Fruit fly (Drosophila melanogaster) whole organism: ENCODE data around the gene Sec13.

ENCODE experiments used
- CG8478 ChIP-seq: fragments of >200 bp; optimal IDR thresholded peaks from 2 replicates; lab custom pipeline; 2018; ENCODE audit warnings: inconsistent platforms
- Dll ChIP-seq: fragments of >200 bp; optimal IDR thresholded peaks from 2 replicates; lab custom pipeline; 2017
- EcR ChIP-seq, 2 experiments: fragments of >200 bp; optimal IDR thresholded peaks; 2 replicates each; lab custom pipeline; 2017; ENCODE audit warnings: missing biosample characterization in 2 of 2, missing genetic modification characterization in 2 of 2, missing genetic modification reagents in 2 of 2
- pan ChIP-seq: fragments of >200 bp; optimal IDR thresholded peaks from 2 replicates; lab custom pipeline; 2017
- psq ChIP-seq: fragments of >200 bp; optimal IDR thresholded peaks from 2 replicates; lab custom pipeline; 2017
- usp ChIP-seq: fragments of >200 bp; optimal IDR thresholded peaks from 2 replicates; lab custom pipeline; 2017; ENCODE audit warnings: missing biosample characterization, missing genetic modification characterization, mixed read lengths

The Sec13 gene

DNA sequence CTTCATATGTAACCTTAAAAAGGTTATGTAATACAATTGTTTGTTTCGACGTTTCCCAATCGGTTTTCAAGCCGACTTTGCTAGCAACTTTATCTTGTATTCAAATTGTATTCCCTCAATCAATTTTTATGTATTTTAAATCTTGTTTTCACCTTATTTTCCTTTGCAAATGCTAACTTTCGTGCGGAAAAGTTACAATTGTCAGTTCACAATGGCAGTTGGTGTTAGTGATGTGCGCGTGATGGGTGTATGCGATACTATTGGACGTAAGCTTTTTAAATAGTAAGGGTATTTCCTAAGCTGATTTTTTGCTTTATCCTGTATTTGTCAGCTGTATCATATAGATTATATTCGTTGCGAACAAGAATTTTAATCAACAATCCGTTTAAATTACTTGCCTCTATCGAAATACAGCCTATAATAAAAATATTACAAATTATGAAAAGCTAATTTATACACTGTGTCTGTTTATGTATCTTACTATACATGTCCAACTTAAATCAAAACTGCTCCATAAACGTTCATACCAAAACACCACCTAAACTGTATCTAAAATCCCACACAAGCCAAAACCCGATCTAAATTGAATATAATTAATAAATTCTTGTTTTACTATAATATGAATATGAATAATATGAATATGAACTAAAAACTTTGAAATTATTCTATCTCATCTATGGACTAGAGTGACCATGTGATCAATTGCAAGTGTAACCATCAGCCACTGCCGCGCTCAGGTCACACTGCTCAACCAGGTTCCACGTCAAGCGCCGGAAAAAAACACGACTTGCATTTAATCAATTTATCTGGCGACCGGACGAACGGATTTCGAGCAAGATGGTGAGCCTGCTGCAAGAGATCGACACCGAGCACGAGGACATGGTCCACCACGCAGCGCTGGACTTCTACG lies at the start of gene Sec13, which contains the start of gene ATPsynCF6:
TSS of gene Sec13 (plus strand) at position 450 of the 910 bp plus-strand sequence.
TSS of gene ATPsynCF6 (minus strand) at position 236 of the 910 bp plus-strand sequence.
- TF ChIP-seq pan (lab: Kevin White, UChicago) (no peak), CG8478 (lab: Kevin White, UChicago) (no peak), EcR (GFP tag; optimal IDR thresholded peaks at IDR 0.05; lab: Kevin White, UChicago) (no peak), psq (lab: Kevin White, UChicago) (no peak), usp (no peak), Dll (lab: Kevin White, UChicago) (no peak)

dm6 chr3R:23306828-23307227 lies 49.2 kb upstream of the Sec13 start:
- TF ChIP-seq usp (no peak), CG8478 (lab: Kevin White, UChicago) (no peak), psq (lab: Kevin White, UChicago) (no peak), EcR (GFP tag; optimal IDR thresholded peaks at IDR 0.05; lab: Kevin White, UChicago) (no peak)

DNA sequence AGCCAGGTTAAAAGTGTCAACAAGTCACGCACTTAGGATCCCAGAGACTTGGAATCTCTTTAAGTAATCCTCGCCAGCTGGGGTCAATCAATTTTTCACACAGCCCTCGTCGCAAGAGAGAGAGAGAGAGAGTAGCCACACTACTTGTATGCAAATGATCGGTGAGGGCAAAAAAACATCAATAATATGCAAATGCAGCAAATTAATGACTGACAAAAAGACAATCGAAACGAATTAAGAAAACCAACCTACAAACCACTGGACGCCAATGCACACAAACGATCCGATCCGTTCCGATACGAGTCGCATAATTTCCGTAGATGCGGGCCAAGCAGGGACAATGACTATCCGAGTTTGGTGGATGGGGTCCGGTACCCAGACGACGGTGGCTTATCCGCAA lies 46.4 kb upstream of the Sec13 start:
- TF ChIP-seq CG8478 (lab: Kevin White, UChicago): no peak
- TF ChIP-seq usp: no peak
- TF ChIP-seq EcR (GFP tag; optimal IDR thresholded peaks at IDR 0.05; lab: Kevin White, UChicago): no peak
- no peak for TF ChIP-seq Dll (lab: Kevin White, UChicago)
- no peak for TF ChIP-seq psq (lab: Kevin White, UChicago)
- TF ChIP-seq pan (lab: Kevin White, UChicago): no peak

- TF ChIP-seq EcR (GFP tag; optimal IDR thresholded peaks at IDR 0.05; lab: Kevin White, UChicago) (no peak), usp (no peak), CG8478 (lab: Kevin White, UChicago) (no peak), Dll (lab: Kevin White, UChicago) (no peak), pan (lab: Kevin White, UChicago) (no peak)
Measured at dm6 chr3R:23310151-23310550, 45.9 kb upstream of the Sec13 start.

DNA sequence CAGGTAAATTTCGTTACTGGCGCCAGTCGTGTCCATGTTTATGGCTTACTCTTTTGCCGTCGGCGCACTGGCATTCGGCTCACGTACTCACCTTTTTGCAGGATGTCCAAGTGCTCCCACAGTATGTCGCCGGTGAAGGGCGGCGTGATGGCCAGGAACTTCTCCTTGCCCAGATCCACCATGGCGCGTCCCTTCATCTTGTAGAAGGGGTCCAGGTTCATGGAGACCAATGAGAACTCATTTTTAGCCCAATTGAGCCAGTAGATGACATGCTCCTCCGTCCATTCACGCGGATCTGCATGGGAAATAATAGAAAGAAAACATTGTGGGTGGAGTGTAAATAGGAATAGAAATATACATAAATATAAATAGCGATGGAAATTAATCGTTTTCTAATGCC lies 43.3 kb upstream of the Sec13 start:
- TF ChIP-seq psq (lab: Kevin White, UChicago): no peak
- TF ChIP-seq usp: no peak
- TF ChIP-seq EcR (GFP tag; optimal IDR thresholded peaks at IDR 0.05; lab: Kevin White, UChicago): no peak
- no peak for TF ChIP-seq Dll (lab: Kevin White, UChicago)
- TF ChIP-seq CG8478 (lab: Kevin White, UChicago): no peak
- TF ChIP-seq pan (lab: Kevin White, UChicago): no peak

DNA sequence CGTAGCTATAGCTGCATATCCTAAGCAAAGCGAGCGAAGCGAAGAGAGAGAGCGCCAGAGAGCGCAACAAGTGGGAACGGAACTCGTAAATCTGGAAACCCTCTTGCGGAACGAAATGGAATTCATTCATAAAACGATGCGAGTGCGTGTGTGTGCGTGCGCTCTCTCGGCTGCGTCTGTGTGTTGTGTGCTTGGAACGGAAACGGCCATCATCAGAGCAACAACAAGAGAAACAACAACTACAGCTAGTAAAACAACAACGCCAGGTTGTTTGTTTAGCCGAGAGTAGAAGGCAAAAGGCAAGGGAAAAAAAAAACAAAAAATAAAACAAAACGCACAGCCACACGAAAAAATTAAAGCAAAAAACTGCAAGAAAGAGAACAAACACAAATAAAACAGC lies 41.7 kb upstream of the Sec13 start:
- TF ChIP-seq psq (lab: Kevin White, UChicago) (no peak), CG8478 (lab: Kevin White, UChicago) (no peak), EcR (GFP tag; optimal IDR thresholded peaks at IDR 0.05; lab: Kevin White, UChicago) (no peak), Dll (lab: Kevin White, UChicago) (no peak), pan (lab: Kevin White, UChicago) (no peak), usp (no peak)

- no peak for TF ChIP-seq Dll (lab: Kevin White, UChicago)
- TF ChIP-seq EcR (GFP tag; optimal IDR thresholded peaks at IDR 0.05; lab: Kevin White, UChicago): no peak
- TF ChIP-seq usp: no peak
- no peak for TF ChIP-seq CG8478 (lab: Kevin White, UChicago)
Measured at dm6 chr3R:23315221-23315620, 40.9 kb upstream of the Sec13 start.

DNA sequence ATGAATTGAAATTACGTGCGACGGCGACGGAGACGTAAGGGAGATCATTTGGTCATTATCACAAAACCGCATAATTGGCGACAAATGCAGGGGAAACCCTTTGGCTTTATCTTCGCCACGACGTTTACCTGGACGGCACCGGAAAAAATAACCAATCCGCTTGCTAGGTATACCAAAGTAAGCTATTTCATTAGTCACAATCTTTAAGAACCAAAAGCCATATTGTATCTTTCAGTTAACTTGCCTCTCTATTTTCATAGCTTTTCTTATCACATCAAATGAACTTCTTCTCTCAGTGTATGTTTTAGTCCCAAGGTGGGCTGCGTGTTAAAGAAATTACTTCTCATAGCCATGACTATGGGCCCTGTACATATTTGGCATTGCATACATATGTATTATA lies 40.4 kb upstream of the Sec13 start:
- TF ChIP-seq CG8478 (lab: Kevin White, UChicago): no peak
- TF ChIP-seq usp: no peak
- TF ChIP-seq psq (lab: Kevin White, UChicago): no peak
- no peak for TF ChIP-seq pan (lab: Kevin White, UChicago)

DNA sequence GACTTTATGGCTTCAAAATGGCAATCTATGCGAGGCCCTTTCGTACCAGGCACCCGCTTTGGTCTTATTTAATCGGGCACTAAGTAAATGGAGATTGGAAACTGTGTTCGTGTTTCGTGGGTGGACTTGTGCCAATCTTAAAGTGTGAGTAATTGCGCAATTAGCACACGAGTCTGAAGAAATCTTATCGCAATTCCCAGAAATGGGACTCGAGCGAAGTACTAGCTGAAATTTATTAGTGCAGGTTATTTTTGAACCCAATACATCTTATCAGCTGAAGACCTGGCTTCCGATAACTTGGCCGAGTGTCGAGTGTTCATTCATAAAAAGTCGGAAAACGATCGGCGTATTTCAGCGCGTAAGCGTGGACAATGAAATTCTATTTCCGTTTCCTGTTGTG lies 39.2 kb upstream of the Sec13 start:
- no peak for TF ChIP-seq Dll (lab: Kevin White, UChicago)

DNA sequence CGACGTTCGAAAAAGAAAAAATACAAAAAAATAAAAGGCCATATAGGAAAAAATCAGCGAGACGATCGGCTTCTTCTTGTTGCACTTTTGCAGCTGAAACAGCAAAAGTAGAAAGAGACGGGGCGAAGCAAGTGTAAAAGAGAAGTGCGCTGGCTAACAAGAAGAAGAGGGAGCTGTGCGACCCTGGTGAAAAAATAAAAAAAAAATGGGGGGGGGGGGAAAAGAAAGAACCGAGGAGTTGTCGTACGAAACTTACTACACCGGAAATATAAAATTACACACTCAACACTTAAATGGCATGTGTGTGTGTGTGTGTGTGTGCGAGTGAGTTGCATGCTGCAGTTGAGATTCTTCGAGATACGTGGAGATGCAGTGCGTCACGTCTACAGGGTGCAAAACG lies 37.1 kb upstream of the Sec13 start:
- no peak for TF ChIP-seq Dll (lab: Kevin White, UChicago)
- TF ChIP-seq CG8478 (lab: Kevin White, UChicago): no peak
- TF ChIP-seq EcR (GFP tag; optimal IDR thresholded peaks at IDR 0.05; lab: Kevin White, UChicago): no peak
- no peak for TF ChIP-seq usp
- no peak for TF ChIP-seq psq (lab: Kevin White, UChicago)
- no peak for TF ChIP-seq pan (lab: Kevin White, UChicago)

DNA sequence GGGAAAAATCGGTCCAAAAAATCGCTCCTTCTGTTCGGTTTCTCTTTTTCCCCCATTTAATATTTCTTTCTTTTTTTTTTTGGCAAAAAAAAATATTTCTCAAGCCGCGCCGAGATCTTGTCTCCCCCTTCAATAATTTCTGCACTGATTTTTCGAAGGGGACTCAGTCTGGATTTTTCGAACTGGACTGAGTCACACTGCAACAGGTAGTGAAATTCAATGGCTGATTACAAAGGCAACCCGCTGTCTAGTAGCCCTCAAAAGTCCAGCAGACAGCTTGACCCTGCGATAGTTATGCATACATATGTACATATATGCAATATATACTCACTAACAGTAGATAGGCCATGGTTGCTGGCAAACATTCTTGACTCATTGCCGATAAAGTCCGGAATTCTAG lies 35.8 kb upstream of the Sec13 start:
- TF ChIP-seq Dll (lab: Kevin White, UChicago) (no peak), pan (lab: Kevin White, UChicago) (no peak), CG8478 (lab: Kevin White, UChicago) (no peak), EcR (GFP tag; optimal IDR thresholded peaks at IDR 0.05; lab: Kevin White, UChicago) (no peak), usp (no peak), psq (lab: Kevin White, UChicago) (no peak)

dm6 chr3R:23323639-23324350 lies 32.3 kb upstream of the Sec13 start:
- TF ChIP-seq psq (lab: Kevin White, UChicago) (no peak), EcR (GFP tag; optimal IDR thresholded peaks at IDR 0.05; lab: Kevin White, UChicago) (no peak), pan (lab: Kevin White, UChicago) (no peak), Dll (lab: Kevin White, UChicago) (no peak), usp (no peak), CG8478 (lab: Kevin White, UChicago) (no peak)
